Worm (Caenorhabditis elegans) whole organism, midembryonic: ENCODE data around the gene T04A8.13.
"Not testable (repeated sequence)": the region's sequence is repeated elsewhere in the genome, so short reads cannot be mapped to it uniquely, and the experiment has no call there.

Source experiments
- T22C8.4 ChIP-seq: fragments of 200-800 bp; sonication (Bioruptor generic); IDR thresholded peaks from 2 replicates; pipeline ENCODE4 v1.3.6; 2022; ENCODE audit warnings: missing genetic modification characterization, missing compliant biosample characterization
- cog-1 ChIP-seq: sonication (generic microtip); optimal IDR thresholded peaks from 2 replicates; lab custom pipeline; 2016; ENCODE audit warnings: missing genetic modification characterization, missing compliant biosample characterization
- flt-1 ChIP-seq: fragments of 200-800 bp; sonication (Bioruptor generic); IDR thresholded peaks from 2 replicates; pipeline ENCODE4 v1.3.6; 2022; ENCODE audit warnings: missing genetic modification characterization, missing compliant biosample characterization
- klf-2 ChIP-seq: fragments of 200-800 bp; sonication (Bioruptor generic); conservative IDR thresholded peaks from 2 replicates; pipeline ENCODE4 v1.3.6; 2022; ENCODE audit warnings: missing genetic modification reagents, missing genetic modification characterization, missing compliant biosample characterization
- med-1 ChIP-seq: sonication (generic microtip); optimal IDR thresholded peaks from 2 replicates; lab custom pipeline; 2017; ENCODE audit warnings: missing genetic modification characterization, mild to moderate bottlenecking, missing compliant biosample characterization, antibody characterized with exemption, missing genetic modification reagents; ENCODE audit not compliant: insufficient read depth
- ref-1 ChIP-seq: fragments of 200-800 bp; sonication (Bioruptor generic); conservative IDR thresholded peaks from 2 replicates; pipeline ENCODE4 v1.3.6; 2022; ENCODE audit warnings: missing genetic modification reagents, missing genetic modification characterization, missing compliant biosample characterization
- tab-1 ChIP-seq: fragments of 200-800 bp; sonication (Bioruptor generic); IDR thresholded peaks from 2 replicates; pipeline ENCODE4 v1.3.6; 2022; ENCODE audit warnings: missing genetic modification characterization, missing compliant biosample characterization
- ztf-23 ChIP-seq: fragments of 200-800 bp; sonication (Bioruptor generic); IDR thresholded peaks from 2 replicates; pipeline ENCODE4 v1.3.6; 2022; ENCODE audit warnings: missing genetic modification reagents, missing genetic modification characterization, missing compliant biosample characterization
- ztf-29 ChIP-seq: fragments of 200-800 bp; sonication (Bioruptor generic); IDR thresholded peaks from 2 replicates; pipeline ENCODE4 v1.3.6; 2022; ENCODE audit warnings: missing genetic modification reagents, missing genetic modification characterization, missing compliant biosample characterization

T04A8.13 gene

DNA sequence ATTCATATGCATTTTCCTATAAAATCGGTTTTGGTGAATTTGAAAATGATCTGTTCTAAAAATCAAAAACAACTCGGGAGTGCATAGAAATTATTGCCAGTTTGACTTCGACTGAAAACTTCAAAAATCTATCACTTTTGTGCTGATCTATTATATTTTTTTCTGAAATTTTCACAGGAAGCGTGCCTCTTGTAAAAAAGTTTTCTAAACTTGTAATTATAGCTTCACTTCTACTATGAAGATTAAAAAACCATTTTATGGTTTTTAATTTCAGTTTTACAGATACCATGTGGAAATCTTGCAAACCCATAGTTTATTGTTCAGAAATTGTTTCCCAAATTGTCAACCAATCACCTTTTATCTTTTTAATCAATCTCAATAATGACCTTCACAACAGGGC lies 27.3 kb downstream of the T04A8.13 start, which contains the start of gene F17C8.9:
Gene F17C8.9, plus strand, starts transcription at position 301 of the 400 bp plus-strand sequence.
- no peak for TF ChIP-seq ztf-23 (GFP tag; lab: Robert Waterston, UW)
- TF ChIP-seq ref-1 (GFP tag; lab: Robert Waterston, UW), result no peak
- TF ChIP-seq med-1 (GFP tag; lab: Kevin White, UChicago), result no peak
- TF ChIP-seq ztf-29 (GFP tag; lab: Robert Waterston, UW), result no peak
- TF ChIP-seq T22C8.4 (GFP tag; lab: Robert Waterston, UW), result no peak
- no peak for TF ChIP-seq klf-2
- TF ChIP-seq flt-1, result no peak
- TF ChIP-seq tab-1 (GFP tag; lab: Robert Waterston, UW), result no peak
- TF ChIP-seq cog-1 (tag; lab: Kevin White, UChicago), result no peak

DNA sequence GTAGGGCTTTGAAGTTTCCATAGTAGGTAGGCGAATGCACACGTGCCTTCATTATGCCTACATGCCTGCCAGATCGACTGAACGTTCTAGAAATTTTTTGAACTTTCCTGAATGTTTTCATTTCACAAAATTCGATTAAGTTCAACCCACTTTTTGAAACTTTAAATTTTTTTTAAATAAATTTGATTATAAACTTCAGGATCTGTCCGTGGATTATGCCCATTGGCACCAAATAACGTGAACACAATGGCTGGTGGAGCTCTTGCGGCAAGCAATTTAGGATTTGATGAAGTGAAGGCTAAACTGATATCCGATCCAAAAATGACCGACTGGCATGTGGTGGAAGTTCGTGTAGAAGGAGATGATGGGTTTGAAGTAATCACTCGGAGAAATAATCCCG lies 28.7 kb downstream of the T04A8.13 start, which contains the start of gene F17C8.7:
Gene F17C8.7, plus strand, starts transcription at position 301 of the 400 bp plus-strand sequence.
- TF ChIP-seq tab-1 (GFP tag; lab: Robert Waterston, UW) (no peak), med-1 (GFP tag; lab: Kevin White, UChicago) (no peak), ztf-23 (GFP tag; lab: Robert Waterston, UW) (no peak)

DNA sequence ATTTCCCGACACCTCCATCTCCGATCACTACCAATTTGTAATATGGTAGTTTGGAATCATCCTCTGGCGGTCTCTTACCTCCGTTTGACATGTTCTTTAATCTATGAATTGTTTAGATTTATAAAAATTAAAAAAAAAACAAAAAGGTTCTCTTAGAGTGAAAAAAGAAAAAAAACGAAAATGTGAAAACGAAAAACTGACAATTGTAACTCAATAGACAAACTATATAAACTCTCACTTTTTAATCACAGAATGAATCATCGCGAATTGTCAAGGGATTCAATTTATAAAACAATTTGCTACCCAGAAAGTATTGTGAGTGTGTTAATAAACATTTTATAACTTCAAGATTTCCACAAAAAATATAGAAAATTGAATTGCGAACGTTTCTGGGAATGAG lies 33.2 kb downstream of the T04A8.13 start, which contains the start of gene ras-2:
Gene ras-2, minus strand, starts transcription at position 101 of the 400 bp plus-strand sequence.
- no peak for TF ChIP-seq cog-1 (tag; lab: Kevin White, UChicago)
- TF ChIP-seq med-1 (GFP tag; lab: Kevin White, UChicago), result no peak
- TF ChIP-seq T22C8.4 (GFP tag; lab: Robert Waterston, UW), result no peak
- TF ChIP-seq ref-1 (GFP tag; lab: Robert Waterston, UW), result no peak
- no peak for TF ChIP-seq ztf-29 (GFP tag; lab: Robert Waterston, UW)
- no peak for TF ChIP-seq tab-1 (GFP tag; lab: Robert Waterston, UW)
- no peak for TF ChIP-seq klf-2
- TF ChIP-seq flt-1, result no peak
- TF ChIP-seq ztf-23 (GFP tag; lab: Robert Waterston, UW), result no peak

DNA sequence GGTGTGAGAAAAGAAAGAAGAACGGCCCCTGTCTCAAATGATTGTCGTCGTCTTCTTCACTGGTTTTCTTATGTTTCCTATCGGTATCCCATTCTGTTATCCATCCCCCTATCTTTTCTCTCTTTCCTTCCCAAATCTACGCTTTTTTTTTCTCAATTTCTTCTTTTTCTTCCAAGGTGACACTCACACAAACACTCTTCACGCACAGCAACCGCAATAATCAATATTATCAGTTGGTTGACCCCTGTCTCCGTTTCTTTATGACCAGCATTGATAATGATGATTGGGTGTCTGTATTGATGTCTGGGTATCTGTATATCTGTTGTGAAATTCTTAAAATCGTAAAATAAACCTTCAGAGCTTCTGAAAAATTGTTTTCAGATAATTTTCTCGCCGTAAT lies 34.0 kb downstream of the T04A8.13 start:
- TF ChIP-seq klf-2 (no peak), tab-1 (GFP tag; lab: Robert Waterston, UW) (no peak), ztf-23 (GFP tag; lab: Robert Waterston, UW) (no peak), flt-1 (no peak), med-1 (GFP tag; lab: Kevin White, UChicago) (no peak), cog-1 (tag; lab: Kevin White, UChicago) (no peak), T22C8.4 (GFP tag; lab: Robert Waterston, UW) (no peak), ref-1 (GFP tag; lab: Robert Waterston, UW) (no peak), ztf-29 (GFP tag; lab: Robert Waterston, UW) (no peak)

DNA sequence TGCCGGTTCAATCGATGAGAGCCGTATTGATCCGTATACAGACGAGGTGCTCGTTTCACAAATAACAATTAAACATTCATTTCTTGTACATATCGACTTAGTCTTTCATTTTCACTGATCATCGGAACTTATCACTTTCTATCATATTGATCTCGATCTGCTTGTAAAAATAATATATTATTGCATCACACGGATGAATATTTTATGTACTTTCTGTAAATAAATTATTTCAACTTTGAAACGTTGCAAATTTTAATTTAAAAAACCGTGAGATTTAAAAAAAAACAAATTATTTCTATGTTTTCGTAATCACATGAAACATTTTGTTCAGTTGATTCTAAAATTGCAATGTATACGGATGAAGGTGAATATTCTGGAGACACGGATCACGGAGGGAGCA lies 35.8 kb downstream of the T04A8.13 start, which contains the start of gene twk-6:
Gene twk-6, plus strand, starts transcription at position 301 of the 400 bp plus-strand sequence.
- not testable (repeated sequence) for TF ChIP-seq ztf-29, tab-1, T22C8.4 (GFP tag; lab: Robert Waterston, UW)

DNA sequence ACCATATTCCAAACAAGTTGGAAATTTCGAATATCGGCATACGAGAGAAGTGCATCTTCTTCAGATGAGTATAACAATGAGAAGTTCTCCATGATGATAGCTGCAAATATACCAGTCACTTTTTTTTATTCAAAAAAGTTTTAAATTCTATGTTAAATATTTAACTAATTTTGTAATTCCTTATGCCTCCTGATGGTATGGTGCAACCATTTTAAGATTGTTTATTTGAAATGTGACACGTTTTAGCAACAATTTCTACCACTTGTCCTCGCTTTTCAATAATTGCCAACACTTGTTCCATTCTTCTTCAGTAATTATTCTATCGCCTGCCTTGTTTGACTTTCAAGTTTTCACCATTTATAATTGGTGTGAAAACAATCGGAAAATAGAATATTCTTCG lies 39.2 kb downstream of the T04A8.13 start, which contains the start of gene F17C8.6:
Gene F17C8.6, minus strand, starts transcription at position 101 of the 400 bp plus-strand sequence.
- no peak for TF ChIP-seq klf-2

DNA sequence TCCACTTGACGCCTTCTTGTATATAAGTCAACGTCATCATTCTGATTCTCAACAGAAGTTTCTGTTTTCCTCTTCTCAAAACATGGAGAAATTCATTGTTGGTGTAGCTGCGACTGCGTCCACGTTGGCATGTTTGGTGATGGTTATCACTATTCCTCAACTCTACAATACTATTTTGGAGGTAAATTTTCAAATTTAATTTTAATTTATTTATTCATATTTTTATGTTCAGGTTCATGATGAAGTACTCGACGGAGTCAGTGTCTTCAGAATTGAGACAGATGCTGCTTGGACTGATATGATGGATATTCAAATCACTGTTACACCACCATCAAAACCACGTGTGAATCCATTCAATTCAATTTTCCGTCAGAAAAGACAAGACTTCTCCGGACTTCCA lies 41.3 kb downstream of the T04A8.13 start, which contains the start of gene col-89:
Gene col-89, plus strand, starts transcription at position 19 of the 400 bp plus-strand sequence.
- TF ChIP-seq ztf-23 (GFP tag; lab: Robert Waterston, UW), result no peak
- TF ChIP-seq ref-1 (GFP tag; lab: Robert Waterston, UW), result no peak
- no peak for TF ChIP-seq klf-2
- no peak for TF ChIP-seq cog-1 (tag; lab: Kevin White, UChicago)
- TF ChIP-seq med-1 (GFP tag; lab: Kevin White, UChicago), result no peak
- TF ChIP-seq flt-1, result no peak
- no peak for TF ChIP-seq T22C8.4 (GFP tag; lab: Robert Waterston, UW)
- no peak for TF ChIP-seq tab-1 (GFP tag; lab: Robert Waterston, UW)
- no peak for TF ChIP-seq ztf-29 (GFP tag; lab: Robert Waterston, UW)

DNA sequence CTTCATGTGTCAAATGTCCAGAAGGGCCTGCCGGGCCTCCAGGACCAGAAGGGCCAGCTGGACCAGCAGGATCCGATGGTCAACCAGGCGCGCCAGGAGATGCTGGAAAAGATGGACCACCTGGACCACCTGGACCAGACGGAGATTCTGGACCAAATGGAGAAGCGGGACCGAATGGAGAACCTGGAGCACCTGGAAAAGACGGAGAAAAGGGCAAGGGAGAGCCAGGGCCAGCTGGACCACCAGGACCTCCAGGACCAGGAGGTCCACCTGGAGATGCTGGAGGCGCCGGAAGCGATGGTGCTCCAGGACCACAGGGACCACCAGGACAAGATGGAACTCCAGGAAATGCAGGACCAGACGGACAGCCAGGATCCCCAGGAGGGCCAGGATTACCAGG lies 41.9 kb downstream of the T04A8.13 start:
- TF ChIP-seq ztf-29 (GFP tag; lab: Robert Waterston, UW) (no peak), klf-2 (0 out of 2 replicates have a peak, but pooled peaks have one; percentile 5)

DNA sequence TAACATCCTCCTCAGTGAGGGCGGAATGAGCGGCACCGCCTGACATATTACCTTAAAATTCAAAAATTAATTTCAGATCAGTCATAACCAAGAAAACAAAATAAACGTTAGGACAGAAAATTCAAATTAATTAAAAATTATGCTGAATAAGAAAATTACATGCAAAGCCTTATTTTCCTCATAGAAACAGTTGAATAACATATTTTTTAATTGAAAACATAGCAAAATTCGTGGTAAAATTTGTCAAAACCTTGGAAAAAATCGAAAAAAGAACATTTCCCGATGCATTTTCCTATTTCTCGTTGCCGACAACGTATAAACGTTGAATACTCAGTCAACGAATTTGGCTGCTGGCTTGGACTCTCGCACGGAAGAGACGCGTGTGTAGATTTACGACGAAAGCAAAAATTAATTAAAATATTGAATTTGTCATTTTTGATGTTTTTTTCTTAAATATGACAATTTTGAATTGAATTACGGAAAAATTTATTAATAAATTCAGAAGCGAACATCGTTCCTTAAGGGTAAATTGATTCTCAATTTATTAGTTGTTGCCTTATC lies 47.3 kb downstream of the T04A8.13 start, which contains the start of the genes rps-0 and rbg-3:
Gene rps-0, minus strand, starts transcription at position 51 of the 561 bp plus-strand sequence.
Gene rbg-3, plus strand, starts transcription at position 424 of the 561 bp plus-strand sequence.
- TF ChIP-seq klf-2, result no peak
- no peak for TF ChIP-seq flt-1
- 0 out of 2 replicates have a peak, but pooled peaks have one; percentile 21 for TF ChIP-seq ztf-29 (GFP tag; lab: Robert Waterston, UW)
- no peak for TF ChIP-seq med-1 (GFP tag; lab: Kevin White, UChicago)
- TF ChIP-seq cog-1 (tag; lab: Kevin White, UChicago), result peak; percentile 41
- no peak for TF ChIP-seq tab-1 (GFP tag; lab: Robert Waterston, UW)
- peak; percentile 71; the same call in 1 of the 2 replicates for TF ChIP-seq ztf-23 (GFP tag; lab: Robert Waterston, UW)

DNA sequence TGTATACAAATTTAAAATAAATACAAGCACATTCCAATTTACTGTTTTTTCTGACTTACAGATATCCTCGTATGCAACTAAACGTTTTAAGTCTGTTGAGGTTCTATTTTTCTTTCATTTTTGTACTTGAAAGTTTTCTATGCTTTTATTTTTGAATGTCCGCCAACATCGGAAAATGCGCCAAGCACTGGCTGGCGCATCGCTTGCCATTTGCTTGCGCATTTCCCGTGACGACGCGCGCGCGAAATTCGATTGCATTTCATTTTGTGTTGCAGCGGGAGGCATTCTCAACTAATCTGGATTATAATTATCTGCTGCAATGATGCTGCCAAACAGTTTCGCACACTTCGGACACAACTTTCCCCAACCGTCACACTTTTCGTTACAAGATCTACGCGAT lies 50.2 kb downstream of the T04A8.13 start, which contains the start of gene fbxl-2:
Gene fbxl-2, plus strand, starts transcription at position 278 of the 400 bp plus-strand sequence.
- peak; percentile 81 for TF ChIP-seq cog-1 (tag; lab: Kevin White, UChicago)
- TF ChIP-seq ref-1 (GFP tag; lab: Robert Waterston, UW), result 0 out of 2 replicates have a peak, but pooled peaks have one; percentile 35
- TF ChIP-seq ztf-29 (GFP tag; lab: Robert Waterston, UW), result peak; percentile 66
- peak; percentile 39 for TF ChIP-seq med-1 (GFP tag; lab: Kevin White, UChicago)
- TF ChIP-seq T22C8.4 (GFP tag; lab: Robert Waterston, UW), result peak; percentile 72
- TF ChIP-seq klf-2, result peak; percentile 77; the same call in 1 of the 2 replicates
- TF ChIP-seq ztf-23 (GFP tag; lab: Robert Waterston, UW), result peak; percentile 86
- peak; percentile 87 for TF ChIP-seq flt-1
- TF ChIP-seq tab-1 (GFP tag; lab: Robert Waterston, UW), result peak; percentile 86
